Worm (Caenorhabditis elegans): Measurements from ENCODE around the gene T05C1.5.

Gene T05C1.5

ce11 chrII:4505097-4505626, 14.5 kb upstream of the T05C1.5 start, which contains the start of gene camt-1:
Gene camt-1, minus strand, starts transcription at chrII:4505147.
- TF ChIP-seq lin-15B (tag; optimal IDR thresholded peaks at IDR 0.05) (no peak), tbx-2 (tag; optimal IDR thresholded peaks at IDR 0.05) (no peak), nhr-43 (tag; optimal IDR thresholded peaks at IDR 0.05; ENCODE audit: poor library complexity, severe bottlenecking) (no peak), ceh-82 (tag; optimal IDR thresholded peaks at IDR 0.05) (no peak), mml-1 (tag; optimal IDR thresholded peaks at IDR 0.05) (no peak), ama-1 (optimal IDR thresholded peaks at IDR 0.05) (no peak), fkh-2 (tag; optimal IDR thresholded peaks at IDR 0.05) (no peak), lin-39 (tag; optimal IDR thresholded peaks at IDR 0.05) (no peak), unc-62 (GFP tag; optimal IDR thresholded peaks at IDR 0.05) (no peak), nhr-237 (tag; optimal IDR thresholded peaks at IDR 0.05) (no peak), nhr-28 (tag; optimal IDR thresholded peaks at IDR 0.05) (no peak), ceh-9 (tag; optimal IDR thresholded peaks at IDR 0.05) (no peak), egl-27 (tag; optimal IDR thresholded peaks at IDR 0.05) (no peak), jun-1 (tag; optimal IDR thresholded peaks at IDR 0.05) (no peak), pha-4 (tag; optimal IDR thresholded peaks at IDR 0.05) (no peak), fos-1 (tag; optimal IDR thresholded peaks at IDR 0.05) (no peak)

ce11 chrII:4495844-4496243, 5.2 kb upstream of the T05C1.5 start:
- no peak for TF ChIP-seq mml-1 (tag; optimal IDR thresholded peaks at IDR 0.05)
- TF ChIP-seq elt-2 (tag; optimal IDR thresholded peaks at IDR 0.05): peak; percentile 59

- TF ChIP-seq ceh-28 (tag; optimal IDR thresholded peaks at IDR 0.05): no peak
- no peak for TF ChIP-seq aly-2 (tag; optimal IDR thresholded peaks at IDR 0.05)
- TF ChIP-seq pqm-1 (tag; optimal IDR thresholded peaks at IDR 0.05): no peak
- TF ChIP-seq unc-62 (GFP tag; optimal IDR thresholded peaks at IDR 0.05): no peak
- TF ChIP-seq nhr-76 (tag; optimal IDR thresholded peaks at IDR 0.05): no peak
- peak; percentile 19 for TF ChIP-seq nfya-1 (tag; optimal IDR thresholded peaks at IDR 0.05; ENCODE audit: insufficient read depth)
- no peak for TF ChIP-seq elt-2 (tag; optimal IDR thresholded peaks at IDR 0.05)
- no peak for TF ChIP-seq pha-4 (tag; optimal IDR thresholded peaks at IDR 0.05)
- no peak for TF ChIP-seq lsy-12 (tag; optimal IDR thresholded peaks at IDR 0.05)
- no peak for TF ChIP-seq egl-5 (tag; optimal IDR thresholded peaks at IDR 0.05)
- TF ChIP-seq ztf-4 (tag; optimal IDR thresholded peaks at IDR 0.05): no peak
- no peak for TF ChIP-seq skn-1 (tag; optimal IDR thresholded peaks at IDR 0.05)
- TF ChIP-seq daf-12 (tag; optimal IDR thresholded peaks at IDR 0.05): no peak
- TF ChIP-seq nhr-237 (tag; optimal IDR thresholded peaks at IDR 0.05): no peak
- peak; percentile 31 for TF ChIP-seq lin-39 (tag; optimal IDR thresholded peaks at IDR 0.05)
- TF ChIP-seq elt-3 (tag; optimal IDR thresholded peaks at IDR 0.05): no peak
Observed at ce11 chrII:4494532-4494931, 3.9 kb upstream of the T05C1.5 start.

- TF ChIP-seq nhr-77 (tag; optimal IDR thresholded peaks at IDR 0.05) (no peak), eor-1 (tag; optimal IDR thresholded peaks at IDR 0.05) (no peak), ceh-9 (tag; optimal IDR thresholded peaks at IDR 0.05) (no peak), ZK546.5 (tag; optimal IDR thresholded peaks at IDR 0.05) (no peak), fos-1 (tag; optimal IDR thresholded peaks at IDR 0.05) (no peak), egl-5 (tag; optimal IDR thresholded peaks at IDR 0.05) (no peak)
Observed at ce11 chrII:4489288-4489687, 1.3 kb downstream of the T05C1.5 start, which contains the start of gene T05C1.3. Gene T05C1.3, minus strand, starts transcription at chrII:4489388.

- no peak for TF ChIP-seq ceh-82 (tag; optimal IDR thresholded peaks at IDR 0.05)
- TF ChIP-seq nhr-12 (tag; optimal IDR thresholded peaks at IDR 0.05): no peak
- no peak for TF ChIP-seq ceh-28 (tag; optimal IDR thresholded peaks at IDR 0.05)
- no peak for TF ChIP-seq nhr-67 (tag; optimal IDR thresholded peaks at IDR 0.05)
Observed at ce11 chrII:4482021-4482420, 8.6 kb downstream of the T05C1.5 start, which contains the start of gene T05C1.2. Gene T05C1.2, minus strand, starts transcription at chrII:4482121.

- TF ChIP-seq pha-4 (tag; optimal IDR thresholded peaks at IDR 0.05) (no peak), elt-1 (tag; optimal IDR thresholded peaks at IDR 0.05) (no peak), hmg-11 (tag; optimal IDR thresholded peaks at IDR 0.05) (no peak), mml-1 (tag; optimal IDR thresholded peaks at IDR 0.05) (no peak), zag-1 (tag; optimal IDR thresholded peaks at IDR 0.05) (no peak), elt-3 (tag; optimal IDR thresholded peaks at IDR 0.05) (no peak), nhr-28 (tag; optimal IDR thresholded peaks at IDR 0.05) (no peak), egl-5 (tag; optimal IDR thresholded peaks at IDR 0.05) (no peak), daf-12 (tag; optimal IDR thresholded peaks at IDR 0.05) (no peak)
Observed at ce11 chrII:4478303-4478702, 12.3 kb downstream of the T05C1.5 start, which contains the start of gene T05C1.1. Gene T05C1.1, plus strand, starts transcription at chrII:4478603.

All from whole organism, L3 larva.